Worm (Caenorhabditis elegans) whole organism, young adult: ENCODE data around the gene sulp-3.
A peak's percentile ranks its signal among the peaks of the same experiment; 100 is the strongest.

ENCODE experiments used
- B0019.2 ChIP-seq: fragments of 200-800 bp; sonication (Bioruptor generic); conservative IDR thresholded peaks from 2 replicates; pipeline ENCODE4 v1.3.6; 2022; ENCODE audit warnings: missing genetic modification reagents, missing genetic modification characterization, missing compliant biosample characterization
- F33H1.4 ChIP-seq: fragments of 200-800 bp; sonication (Bioruptor generic); IDR thresholded peaks from 2 replicates; pipeline ENCODE4 v1.3.6; 2022; ENCODE audit warnings: missing genetic modification reagents, missing genetic modification characterization, missing compliant biosample characterization
- F49E8.2 ChIP-seq: sonication (generic microtip); optimal IDR thresholded peaks from 3 replicates; lab custom pipeline; 2017; ENCODE audit warnings: missing genetic modification characterization, mild to moderate bottlenecking, missing compliant biosample characterization, antibody characterized with exemption, moderate library complexity; ENCODE audit not compliant: insufficient read depth
- F55B11.4 ChIP-seq: sonication (generic microtip); optimal IDR thresholded peaks from 2 replicates; lab custom pipeline; 2016; ENCODE audit warnings: missing compliant biosample characterization, missing genetic modification characterization, borderline replicate concordance; ENCODE audit not compliant: insufficient read depth
- F57C9.4 ChIP-seq: sonication (generic microtip); optimal IDR thresholded peaks from 2 replicates; lab custom pipeline; 2017; ENCODE audit warnings: mild to moderate bottlenecking, missing genetic modification characterization, missing compliant biosample characterization
- K12H6.12 ChIP-seq: fragments of 200-800 bp; sonication (Bioruptor generic); optimal IDR thresholded peaks from 2 replicates; lab custom pipeline; 2018; ENCODE audit warnings: mild to moderate bottlenecking, missing genetic modification characterization, missing compliant biosample characterization
- Y53F4B.3 ChIP-seq: fragments of 200-800 bp; sonication (Bioruptor generic); IDR thresholded peaks from 2 replicates; pipeline ENCODE4 v1.3.6; 2022; ENCODE audit warnings: missing genetic modification reagents, missing genetic modification characterization, missing compliant biosample characterization
- Y79H2A.3 ChIP-seq: fragments of 200-800 bp; sonication (Bioruptor generic); conservative IDR thresholded peaks from 2 replicates; pipeline ENCODE4 v1.3.6; 2022; ENCODE audit warnings: missing genetic modification reagents, missing genetic modification characterization, missing compliant biosample characterization
- ZK185.1 ChIP-seq: sonication (generic microtip); optimal IDR thresholded peaks from 2 replicates; lab custom pipeline; 2016; ENCODE audit warnings: mild to moderate bottlenecking, missing genetic modification characterization, missing compliant biosample characterization; ENCODE audit not compliant: poor library complexity, severe bottlenecking
- attf-3 ChIP-seq: fragments of 200-800 bp; sonication (Bioruptor generic); conservative IDR thresholded peaks from 2 replicates; pipeline ENCODE4 v1.3.6; 2022; ENCODE audit warnings: missing genetic modification reagents, missing genetic modification characterization, missing compliant biosample characterization
- attf-5 ChIP-seq: fragments of 200-800 bp; sonication (Bioruptor generic); optimal IDR thresholded peaks from 2 replicates; lab custom pipeline; 2018; ENCODE audit warnings: mild to moderate bottlenecking, missing genetic modification characterization, missing compliant biosample characterization
- ccch-3 ChIP-seq: fragments of 200-800 bp; sonication (Bioruptor generic); optimal IDR thresholded peaks from 2 replicates; lab custom pipeline; 2018; ENCODE audit warnings: mild to moderate bottlenecking, missing genetic modification characterization, missing compliant biosample characterization
- cebp-1 ChIP-seq, 2 experiments: fragments of 200-800 bp in 1 of 2; sonication (Bioruptor generic) in 1 of 2; sonication (generic microtip) in 1 of 2; IDR thresholded peaks in 1 of 2; optimal IDR thresholded peaks in 1 of 2; 2 replicates each; pipeline versions ENCODE4 v1.3.6 to Lab custom; 2017 to 2022; ENCODE audit warnings: missing compliant biosample characterization in 2 of 2, missing genetic modification characterization in 2 of 2, mild to moderate bottlenecking in 1 of 2, missing genetic modification reagents in 1 of 2, moderate library complexity in 1 of 2
- cebp-2 ChIP-seq: fragments of 200-800 bp; sonication (Bioruptor generic); IDR thresholded peaks from 2 replicates; pipeline ENCODE4 v1.3.6; 2022; ENCODE audit warnings: missing genetic modification characterization, missing compliant biosample characterization
- die-1 ChIP-seq: sonication (generic microtip); optimal IDR thresholded peaks from 2 replicates; lab custom pipeline; 2016; ENCODE audit warnings: missing genotype, mild to moderate bottlenecking, missing genetic modification characterization, missing compliant biosample characterization
- dpl-1 ChIP-seq: fragments of 150-350 bp; optimal IDR thresholded peaks from 2 replicates; lab custom pipeline; 2014; ENCODE audit warnings: missing biosample characterization, missing genetic modification reagents, missing genetic modification characterization
- efl-1 ChIP-seq: fragments of 150-350 bp; optimal IDR thresholded peaks from 2 replicates; lab custom pipeline; 2014; ENCODE audit warnings: missing biosample characterization, missing genetic modification reagents, missing genetic modification characterization
- egl-44 ChIP-seq: fragments of 200-800 bp; sonication (Bioruptor generic); IDR thresholded peaks from 2 replicates; pipeline ENCODE4 v1.3.6; 2022; ENCODE audit warnings: missing genetic modification reagents, missing genetic modification characterization, missing compliant biosample characterization
- ekl-4 ChIP-seq: fragments of 200-800 bp; sonication (Bioruptor generic); IDR thresholded peaks from 2 replicates; pipeline ENCODE4 v1.3.6; 2022; ENCODE audit warnings: missing genetic modification reagents, missing genetic modification characterization, missing compliant biosample characterization
- hlh-12 ChIP-seq: sonication (generic microtip); optimal IDR thresholded peaks from 2 replicates; lab custom pipeline; 2016; ENCODE audit warnings: missing genetic modification characterization, missing compliant biosample characterization
- hmg-1.2 ChIP-seq: fragments of 200-800 bp; sonication (Bioruptor generic); IDR thresholded peaks from 2 replicates; pipeline ENCODE4 v1.3.6; 2022; ENCODE audit warnings: missing genetic modification reagents, missing genetic modification characterization, missing compliant biosample characterization
- lin-40 ChIP-seq: sonication (generic microtip); optimal IDR thresholded peaks from 2 replicates; lab custom pipeline; 2016; ENCODE audit warnings: missing genetic modification characterization, mild to moderate bottlenecking, missing compliant biosample characterization, missing genotype, missing genetic modification reagents
- lir-1 ChIP-seq: fragments of 200-800 bp; sonication (Bioruptor generic); conservative IDR thresholded peaks from 2 replicates; pipeline ENCODE4 v1.3.6; 2022; ENCODE audit warnings: missing genetic modification reagents, missing genetic modification characterization, missing compliant biosample characterization
- madf-10 ChIP-seq: sonication (generic microtip); optimal IDR thresholded peaks from 2 replicates; lab custom pipeline; 2016; ENCODE audit warnings: mild to moderate bottlenecking, missing genetic modification characterization, missing compliant biosample characterization
- madf-3 ChIP-seq: fragments of 200-800 bp; sonication (Bioruptor generic); IDR thresholded peaks from 2 replicates; pipeline ENCODE4 v1.3.6; 2022; ENCODE audit warnings: missing genetic modification reagents, missing genetic modification characterization, missing compliant biosample characterization
- madf-6 ChIP-seq: fragments of 200-800 bp; sonication (Bioruptor generic); IDR thresholded peaks from 2 replicates; pipeline ENCODE4 v1.3.6; 2022; ENCODE audit warnings: missing genetic modification reagents, missing genetic modification characterization, missing compliant biosample characterization
- nhr-80 ChIP-seq: sonication (generic microtip); optimal IDR thresholded peaks from 2 replicates; lab custom pipeline; 2016; ENCODE audit warnings: missing genetic modification characterization, missing compliant biosample characterization
- pha-4 ChIP-seq: fragments of 150-350 bp; sonication (generic microtip); optimal IDR thresholded peaks from 2 replicates; lab custom pipeline; 2014; ENCODE audit warnings: missing biosample characterization, missing genetic modification reagents, missing genetic modification characterization
- rcor-1 ChIP-seq: fragments of 200-800 bp; sonication (Bioruptor generic); IDR thresholded peaks from 2 replicates; pipeline ENCODE4 v1.3.6; 2022; ENCODE audit warnings: missing genetic modification reagents, missing genetic modification characterization, missing compliant biosample characterization
- sdz-38 ChIP-seq: sonication (generic microtip); optimal IDR thresholded peaks from 2 replicates; lab custom pipeline; 2016; ENCODE audit warnings: missing genotype, missing genetic modification characterization, missing compliant biosample characterization
- snpc-4 ChIP-seq, 5 experiments: fragments of 150-350 bp in 1 of 5; sonication (generic microtip) in 4 of 5; optimal IDR thresholded peaks; 2 replicates each; lab custom pipeline; 2014 to 2018; ENCODE audit warnings: missing genetic modification characterization in 5 of 5, missing biosample characterization in 3 of 5, antibody characterized with exemption in 2 of 5, mild to moderate bottlenecking in 2 of 5, missing compliant biosample characterization in 2 of 5, missing genotype in 2 of 5, moderate library complexity in 2 of 5, missing genetic modification reagents in 1 of 5
- zfh-2 ChIP-seq: fragments of 200-800 bp; sonication (Bioruptor generic); conservative IDR thresholded peaks from 2 replicates; pipeline ENCODE4 v1.3.6; 2022; ENCODE audit warnings: missing genetic modification reagents, missing genetic modification characterization, missing compliant biosample characterization
- ztf-25 ChIP-seq: fragments of 200-800 bp; sonication (Bioruptor generic); IDR thresholded peaks from 2 replicates; pipeline ENCODE4 v1.3.6; 2022; ENCODE audit warnings: missing genetic modification reagents, missing genetic modification characterization, missing compliant biosample characterization
- ztf-26 ChIP-seq: sonication (generic microtip); optimal IDR thresholded peaks from 2 replicates; lab custom pipeline; 2017; ENCODE audit warnings: missing genetic modification characterization, missing compliant biosample characterization
- ztf-6 ChIP-seq: fragments of 200-800 bp; sonication (Bioruptor generic); IDR thresholded peaks from 2 replicates; pipeline ENCODE4 v1.3.6; 2022; ENCODE audit warnings: missing genetic modification reagents, missing genetic modification characterization, missing compliant biosample characterization

The sulp-3 gene

DNA sequence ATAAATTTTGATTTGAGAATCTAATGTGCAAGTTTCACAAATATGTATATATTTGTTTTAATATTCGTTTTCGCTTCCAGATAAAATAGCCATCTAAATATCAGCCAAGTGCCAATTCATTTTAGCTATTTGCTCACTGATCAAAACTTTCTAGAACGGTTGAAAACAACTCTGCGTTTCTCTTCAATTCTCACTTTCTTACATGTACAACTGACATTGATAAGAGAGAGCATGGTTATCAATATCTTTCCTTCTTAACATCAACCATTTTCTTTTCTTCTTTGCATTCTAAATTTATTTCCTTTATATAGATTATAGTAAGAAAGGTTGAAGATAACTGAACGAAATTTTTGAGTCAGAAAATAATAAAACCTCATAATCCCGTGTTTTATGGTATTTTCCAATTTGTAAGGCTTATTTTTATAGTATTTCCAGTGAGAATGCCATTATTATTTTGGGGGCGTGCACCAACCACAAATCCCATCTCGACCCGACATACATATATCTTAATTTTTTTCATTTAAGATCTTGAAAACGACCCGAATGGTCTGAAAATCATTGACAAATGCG is 20.2 kb upstream of the sulp-3 start, which contains the start of gene F08F1.3:
TSS of gene F08F1.3 (plus strand) at position 520 of the 570 bp plus-strand sequence.
- TF ChIP-seq F49E8.2 (tag; lab: Kevin White, UChicago): no peak
- peak; percentile 52 for TF ChIP-seq nhr-80 (tag; lab: Kevin White, UChicago)

DNA sequence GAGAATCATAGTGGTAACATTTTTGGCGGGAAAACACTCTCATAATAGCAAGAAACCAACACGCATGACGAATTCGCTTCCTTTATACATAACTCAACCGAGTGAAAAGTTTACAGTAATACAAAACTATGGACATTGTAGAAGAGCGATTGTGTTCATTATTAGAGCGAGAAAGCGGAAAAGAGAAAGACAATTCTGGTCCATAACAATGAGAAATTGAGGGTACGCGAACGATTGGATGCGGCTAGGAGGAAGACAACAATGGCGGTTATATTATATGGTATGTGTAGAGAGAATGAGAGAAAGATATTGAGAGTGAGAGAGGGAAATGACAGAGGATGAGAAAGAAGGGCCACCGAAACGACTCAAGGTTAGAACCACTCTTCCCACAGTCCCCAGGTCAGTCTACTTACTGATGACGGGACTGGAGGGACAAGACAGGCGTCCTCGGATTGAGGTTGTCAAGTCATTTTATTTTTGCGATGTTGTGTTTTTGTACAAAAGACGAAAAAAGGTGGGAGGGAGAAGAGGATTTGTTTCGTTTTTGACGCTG is 18.1 kb upstream of the sulp-3 start:
- TF ChIP-seq ztf-26 (tag; lab: Kevin White, UChicago): no peak

DNA sequence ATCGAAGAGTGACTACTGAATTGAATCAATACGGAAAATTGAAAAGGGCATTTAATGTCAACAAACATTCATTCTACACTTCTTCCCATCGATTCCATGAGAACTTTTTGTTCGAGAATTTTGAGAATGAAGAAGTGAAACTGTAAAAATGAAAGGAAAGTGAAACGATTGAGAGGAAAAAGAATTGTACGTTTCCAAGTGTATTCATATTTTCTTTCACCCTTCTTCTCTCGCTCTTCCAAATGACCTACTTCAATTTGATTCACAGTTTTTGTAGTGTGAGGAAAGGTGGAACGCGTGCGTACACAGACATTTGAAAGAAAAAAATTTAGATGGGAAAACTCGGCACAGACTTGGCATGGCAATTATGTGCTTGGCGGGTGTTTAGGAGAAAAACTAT is 16.1 kb upstream of the sulp-3 start:
- TF ChIP-seq sdz-38 (no peak), cebp-2 (GFP tag; lab: Robert Waterston, UW) (no peak), efl-1 (GFP tag; lab: Kevin White, UChicago) (no peak), hlh-12 (no peak), ztf-25 (GFP tag; lab: Robert Waterston, UW) (no peak), rcor-1 (GFP tag; lab: Robert Waterston, UW) (no peak), Y53F4B.3 (no peak), pha-4 (tag; lab: Kevin White, UChicago) (no peak), ccch-3 (GFP tag; lab: Kevin White, UChicago) (no peak), cebp-1 (GFP tag; IDR thresholded peaks at IDR 0.05; lab: Robert Waterston, UW) (no peak), cebp-1 (tag; optimal IDR thresholded peaks at IDR 0.05; lab: Kevin White, UChicago) (no peak)

DNA sequence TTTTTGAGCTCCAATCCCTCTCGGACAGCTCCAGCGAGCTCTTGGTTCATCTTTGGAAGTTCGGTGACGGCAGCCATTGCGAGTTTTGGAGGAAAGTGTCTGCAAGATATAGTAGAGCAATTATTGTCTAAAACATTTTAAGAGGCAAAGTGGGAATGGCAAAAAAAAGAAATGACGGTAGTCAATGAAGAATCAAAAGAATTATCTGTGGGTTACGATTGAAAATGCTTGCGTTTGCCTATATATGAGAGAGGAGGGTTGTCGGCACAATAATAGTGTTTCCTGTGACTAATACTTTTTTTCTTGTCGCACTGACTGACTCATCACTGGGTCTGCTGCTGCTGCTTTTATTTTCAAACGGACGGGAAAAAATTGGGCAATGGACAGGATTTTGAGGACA is 15.5 kb upstream of the sulp-3 start, which contains the start of gene tth-1:
TSS of gene tth-1 (minus strand) at position 101 of the 400 bp plus-strand sequence.
- TF ChIP-seq lir-1 (GFP tag; lab: Robert Waterston, UW): no peak
- TF ChIP-seq ztf-25 (GFP tag; lab: Robert Waterston, UW): no peak
- no peak for TF ChIP-seq ztf-6 (GFP tag; lab: Robert Waterston, UW)
- TF ChIP-seq Y53F4B.3: no peak
- no peak for TF ChIP-seq madf-6 (GFP tag; lab: Robert Waterston, UW)
- no peak for TF ChIP-seq madf-3
- TF ChIP-seq die-1 (tag; lab: Kevin White, UChicago): no peak
- no peak for TF ChIP-seq Y79H2A.3 (GFP tag; lab: Robert Waterston, UW)
- TF ChIP-seq F57C9.4 (tag; lab: Kevin White, UChicago): no peak
- TF ChIP-seq F55B11.4 (tag; lab: Kevin White, UChicago): no peak
- TF ChIP-seq ekl-4 (GFP tag; lab: Robert Waterston, UW): no peak
- no peak for TF ChIP-seq egl-44
- TF ChIP-seq dpl-1 (GFP tag; lab: Kevin White, UChicago): no peak

DNA sequence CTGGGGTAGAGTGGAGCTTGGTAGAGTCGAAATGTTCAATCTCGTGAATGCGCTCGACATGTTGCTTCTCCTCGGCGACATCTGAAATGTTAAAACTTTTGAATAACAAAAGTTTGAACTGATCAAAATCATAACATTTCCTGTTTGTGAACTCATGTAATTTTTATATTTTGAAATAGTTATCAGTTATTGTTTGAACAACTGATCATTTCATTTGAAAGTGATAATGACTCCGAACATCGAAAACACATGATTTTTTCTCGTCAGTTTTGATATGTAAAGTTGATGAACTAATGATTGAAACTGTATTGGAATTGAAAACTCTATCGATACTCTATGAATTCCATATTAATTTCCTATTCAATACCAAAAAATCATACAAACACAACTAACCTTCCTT is 15.0 kb upstream of the sulp-3 start:
- TF ChIP-seq nhr-80 (tag; lab: Kevin White, UChicago) (peak; percentile 18), cebp-1 (GFP tag; IDR thresholded peaks at IDR 0.05; lab: Robert Waterston, UW) (no peak), cebp-1 (tag; optimal IDR thresholded peaks at IDR 0.05; lab: Kevin White, UChicago) (peak; percentile 12), K12H6.12 (tag; lab: Kevin White, UChicago) (no peak)
- TF ChIP-seq, all 124 proteins: peak for 2

DNA sequence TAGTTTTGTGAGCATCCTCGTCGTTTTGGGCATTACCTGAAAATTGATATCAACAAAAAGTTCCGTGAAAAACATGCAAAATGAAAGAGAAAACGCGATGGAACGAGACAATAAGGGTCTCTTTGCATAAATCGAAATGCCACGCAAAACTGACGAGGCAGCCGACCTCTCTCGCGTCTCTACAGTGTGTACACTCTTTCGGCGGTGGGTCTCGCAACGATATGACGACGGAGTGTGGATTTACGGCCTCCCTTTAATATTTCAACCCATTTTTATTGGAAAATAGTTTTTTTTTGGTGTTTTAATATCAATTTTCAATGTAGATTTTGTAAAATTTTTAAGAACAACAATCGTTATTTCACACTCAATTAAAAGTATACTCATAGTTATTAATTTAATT is 13.9 kb upstream of the sulp-3 start, which contains the start of gene tag-123:
TSS of gene tag-123 (minus strand) at position 36 of the 400 bp plus-strand sequence.
- TF ChIP-seq B0019.2 (no peak), die-1 (tag; lab: Kevin White, UChicago) (no peak), hmg-1.2 (GFP tag; lab: Robert Waterston, UW) (peak; percentile 66; the same call in 1 of the 2 replicates), cebp-1 (GFP tag; IDR thresholded peaks at IDR 0.05; lab: Robert Waterston, UW) (no peak), cebp-1 (tag; optimal IDR thresholded peaks at IDR 0.05; lab: Kevin White, UChicago) (peak; percentile 57), madf-10 (no peak), zfh-2 (GFP tag; lab: Robert Waterston, UW) (peak; percentile 31; the same call in 1 of the 2 replicates), attf-5 (GFP tag; lab: Kevin White, UChicago) (peak; percentile 4), snpc-4 (GFP tag; optimal IDR thresholded peaks at IDR 0.05; lab: Kevin White, UChicago) (no peak), snpc-4 (tag; optimal IDR thresholded peaks at IDR 0.05; lab: Kevin White, UChicago) (peak in 2 of 4 experiments; percentile 7 to 13), ZK185.1 (tag; lab: Kevin White, UChicago) (peak; percentile 16), F33H1.4 (GFP tag; lab: Robert Waterston, UW) (peak; percentile 72), attf-3 (GFP tag; lab: Robert Waterston, UW) (no peak), lin-40 (tag; lab: Kevin White, UChicago) (peak; percentile 14)
